Fruit fly (Drosophila melanogaster) S2 (cell line): ENCODE data around the gene CG7601.

Experiments used
- CG8478 ChIP-seq: fragments of >200 bp; optimal IDR thresholded peaks from 2 replicates; lab custom pipeline; 2018
- CTCF ChIP-seq, 2 experiments: fragments of >200 bp; optimal IDR thresholded peaks; 2 replicates each; lab custom pipeline; 2018

- TF ChIP-seq CTCF (optimal IDR thresholded peaks at IDR 0.05; lab: Kevin White, UChicago) = no peak
- TF ChIP-seq CG8478 = no peak
Measured at dm6 chr3R:29696359-29696758, 40.2 kb downstream of the CG7601 start.
